Fruit fly (Drosophila melanogaster) whole organism, wandering third instar larva: Measurements from ENCODE around the gene CG6791.

Experiments used
- Abd-B ChIP-seq: fragments of >200 bp; optimal IDR thresholded peaks from 2 replicates; lab custom pipeline; 2017; ENCODE audit warnings: missing biosample characterization, missing genetic modification characterization
- CG32264 ChIP-seq: fragments of 200-800 bp; sonication (Bioruptor generic); optimal IDR thresholded peaks from 2 replicates; lab custom pipeline; 2016; ENCODE audit warnings: missing biosample characterization, missing genetic modification characterization
- CG9705 ChIP-seq: fragments of 200-800 bp; sonication (Bioruptor generic); optimal IDR thresholded peaks from 2 replicates; lab custom pipeline; 2018; ENCODE audit warnings: missing biosample characterization, mild to moderate bottlenecking, missing genetic modification characterization
- CrebA ChIP-seq: fragments of 200-800 bp; sonication (Bioruptor generic); optimal IDR thresholded peaks from 2 replicates; lab custom pipeline; 2016; ENCODE audit warnings: missing biosample characterization, mild to moderate bottlenecking, missing genetic modification characterization, borderline replicate concordance
- Dfd ChIP-seq: fragments of >200 bp; optimal IDR thresholded peaks from 2 replicates; lab custom pipeline; 2017; ENCODE audit warnings: missing biosample characterization, missing genetic modification characterization
- Dif ChIP-seq: fragments of 200-275, 200-300 bp; sonication (Bioruptor generic); optimal IDR thresholded peaks from 2 replicates; lab custom pipeline; 2018; ENCODE audit warnings: missing biosample characterization, missing genetic modification characterization; ENCODE audit not compliant: partially characterized antibody
- GATAd ChIP-seq: sonication (Bioruptor generic); optimal IDR thresholded peaks from 2 replicates; lab custom pipeline; 2016; ENCODE audit warnings: missing biosample characterization, missing genetic modification characterization
- HLH106 ChIP-seq: fragments of 200-800 bp; optimal IDR thresholded peaks from 3 replicates; lab custom pipeline; 2019; ENCODE audit warnings: missing biosample characterization, mild to moderate bottlenecking, missing genetic modification characterization, moderate library complexity
- Hnf4 ChIP-seq: fragments of 200-800 bp; sonication (Bioruptor generic); optimal IDR thresholded peaks from 2 replicates; lab custom pipeline; 2016; ENCODE audit warnings: missing biosample characterization, mild to moderate bottlenecking, missing genetic modification characterization
- Hr78 ChIP-seq: fragments of >200 bp; optimal IDR thresholded peaks from 2 replicates; lab custom pipeline; 2017; ENCODE audit warnings: missing biosample characterization, missing genetic modification characterization
- Hr83 ChIP-seq: fragments of 200-300 bp; sonication (Bioruptor generic); optimal IDR thresholded peaks from 2 replicates; lab custom pipeline; 2016; ENCODE audit warnings: missing biosample characterization, mild to moderate bottlenecking, missing genetic modification characterization, moderate library complexity; ENCODE audit not compliant: poor library complexity, severe bottlenecking
- Jra ChIP-seq: sonication (Bioruptor generic); optimal IDR thresholded peaks from 2 replicates; lab custom pipeline; 2016; ENCODE audit warnings: missing biosample characterization, missing genetic modification characterization
- Mio ChIP-seq: sonication (Bioruptor generic); optimal IDR thresholded peaks from 2 replicates; lab custom pipeline; 2016; ENCODE audit warnings: missing biosample characterization, missing genetic modification characterization
- Myc ChIP-seq: fragments of >200 bp; optimal IDR thresholded peaks from 2 replicates; lab custom pipeline; 2017
- OdsH ChIP-seq: fragments of 200-800 bp; sonication (Bioruptor generic); optimal IDR thresholded peaks from 2 replicates; lab custom pipeline; 2016; ENCODE audit warnings: missing biosample characterization, mild to moderate bottlenecking, missing genetic modification characterization
- Rel ChIP-seq, 2 experiments: fragments of 200-800 bp; sonication (Bioruptor generic) in 1 of 2; optimal IDR thresholded peaks; 2 replicates in 1 of 2; 3 replicates in 1 of 2; lab custom pipeline; 2016 to 2019; ENCODE audit warnings: mild to moderate bottlenecking in 2 of 2, missing biosample characterization in 2 of 2, missing genetic modification characterization in 2 of 2, moderate library complexity in 1 of 2
- Sp1 ChIP-seq: fragments of 200-800 bp; sonication (Bioruptor generic); optimal IDR thresholded peaks from 3 replicates; lab custom pipeline; 2019; ENCODE audit warnings: missing biosample characterization, mild to moderate bottlenecking, missing genetic modification characterization, moderate library complexity
- br ChIP-seq: fragments of 200-800 bp; sonication (Bioruptor generic); optimal IDR thresholded peaks from 2 replicates; lab custom pipeline; 2016; ENCODE audit warnings: missing biosample characterization, missing genetic modification characterization
- brk ChIP-seq: fragments of 200-800 bp; sonication (Bioruptor generic); optimal IDR thresholded peaks from 2 replicates; lab custom pipeline; 2016; ENCODE audit warnings: missing biosample characterization, mild to moderate bottlenecking, missing genetic modification characterization
- dl ChIP-seq, 2 experiments: fragments of 175-275, 200-275 bp in 1 of 2; fragments of 200-275 bp in 1 of 2; sonication (Bioruptor generic); optimal IDR thresholded peaks; lab custom pipeline; 2018; ENCODE audit warnings: mild to moderate bottlenecking in 2 of 2, missing biosample characterization in 2 of 2, missing genetic modification characterization in 2 of 2, moderate library complexity in 2 of 2; ENCODE audit not compliant: partially characterized antibody in 2 of 2, insufficient read depth in 1 of 2
- dmrt93B ChIP-seq: fragments of 200-800 bp; sonication (Bioruptor generic); optimal IDR thresholded peaks from 2 replicates; lab custom pipeline; 2018; ENCODE audit warnings: missing biosample characterization, mild to moderate bottlenecking, missing genetic modification characterization
- dsf ChIP-seq: sonication (Bioruptor generic); optimal IDR thresholded peaks from 2 replicates; lab custom pipeline; 2016; ENCODE audit warnings: missing biosample characterization, missing genetic modification characterization, borderline replicate concordance
- ey ChIP-seq: fragments of 200-800 bp; sonication (Bioruptor generic); optimal IDR thresholded peaks from 2 replicates; lab custom pipeline; 2016; ENCODE audit warnings: missing biosample characterization, missing genetic modification characterization
- foxo ChIP-seq, 2 experiments: fragments of 200-800 bp; sonication (Bioruptor generic); optimal IDR thresholded peaks; 2 replicates in 1 of 2; 3 replicates in 1 of 2; lab custom pipeline; 2016 to 2017; ENCODE audit warnings: missing biosample characterization in 2 of 2, missing genetic modification characterization in 2 of 2
- fru ChIP-seq: fragments of 200-800 bp; sonication (Bioruptor generic); optimal IDR thresholded peaks from 3 replicates; lab custom pipeline; 2016; ENCODE audit warnings: missing biosample characterization, mild to moderate bottlenecking, missing genetic modification characterization
- h ChIP-seq: fragments of 200-800 bp; sonication (Bioruptor generic); optimal IDR thresholded peaks from 3 replicates; lab custom pipeline; 2016; ENCODE audit warnings: missing biosample characterization, mild to moderate bottlenecking, missing genetic modification characterization
- jim ChIP-seq: fragments of 175-275, 200-325 bp; sonication (Bioruptor generic); optimal IDR thresholded peaks from 2 replicates; lab custom pipeline; 2016; ENCODE audit warnings: missing biosample characterization, mild to moderate bottlenecking, missing genetic modification characterization
- lola ChIP-seq: fragments of >200 bp; optimal IDR thresholded peaks from 2 replicates; lab custom pipeline; 2017; ENCODE audit warnings: missing biosample characterization, missing genetic modification characterization
- pan ChIP-seq: fragments of >200 bp; optimal IDR thresholded peaks from 2 replicates; lab custom pipeline; 2017
- psq ChIP-seq: fragments of 200-800 bp; sonication (Bioruptor generic); optimal IDR thresholded peaks from 3 replicates; lab custom pipeline; 2017; ENCODE audit warnings: missing biosample characterization, mild to moderate bottlenecking, missing genetic modification characterization, moderate library complexity
- rgr ChIP-seq: fragments of 200-800 bp; sonication (Bioruptor generic); optimal IDR thresholded peaks from 3 replicates; lab custom pipeline; 2016; ENCODE audit warnings: missing biosample characterization, mild to moderate bottlenecking, missing genetic modification characterization
- sage ChIP-seq: fragments of 200-800 bp; sonication (Bioruptor generic); optimal IDR thresholded peaks from 2 replicates; lab custom pipeline; 2016; ENCODE audit warnings: missing biosample characterization, mild to moderate bottlenecking, missing genetic modification characterization
- sv ChIP-seq: fragments of 200-800 bp; sonication (Bioruptor generic); optimal IDR thresholded peaks from 3 replicates; lab custom pipeline; 2016; ENCODE audit warnings: missing biosample characterization, missing genetic modification characterization
- tai ChIP-seq: sonication (Bioruptor generic); optimal IDR thresholded peaks from 2 replicates; lab custom pipeline; 2016; ENCODE audit warnings: missing biosample characterization, missing genetic modification characterization
- usp ChIP-seq: fragments of >200 bp; optimal IDR thresholded peaks from 2 replicates; lab custom pipeline; 2017; ENCODE audit warnings: missing biosample characterization, missing genetic modification characterization
- woc ChIP-seq: sonication (Bioruptor generic); optimal IDR thresholded peaks from 2 replicates; lab custom pipeline; 2016; ENCODE audit warnings: missing biosample characterization, mild to moderate bottlenecking, missing genetic modification characterization

The CG6791 gene

dm6 chr3R:11618879-11619278 lies 28.9 kb upstream of the CG6791 start:
- no peak for TF ChIP-seq HLH106
- TF ChIP-seq Rel (GFP tag; optimal IDR thresholded peaks at IDR 0.05; lab: Kevin White, UChicago), result no peak
- TF ChIP-seq Rel (tag; optimal IDR thresholded peaks at IDR 0.05; lab: Kevin White, UChicago), result no peak
- no peak for TF ChIP-seq Myc (lab: Kevin White, UChicago)
- TF ChIP-seq dmrt93B (GFP tag; lab: Kevin White, UChicago), result no peak
- TF ChIP-seq br (GFP tag; lab: Kevin White, UChicago), result no peak
- no peak for TF ChIP-seq Hnf4
- TF ChIP-seq h (GFP tag; lab: Kevin White, UChicago), result no peak
- TF ChIP-seq Dfd, result no peak
- TF ChIP-seq brk (GFP tag; lab: Kevin White, UChicago), result no peak
- TF ChIP-seq sv (GFP tag; lab: Kevin White, UChicago), result no peak
- no peak for TF ChIP-seq Hr83
- TF ChIP-seq CrebA, result no peak
- no peak for TF ChIP-seq Dif (GFP tag; lab: Kevin White, UChicago)
- no peak for TF ChIP-seq tai (GFP tag; lab: Kevin White, UChicago)
- no peak for TF ChIP-seq usp (GFP tag; lab: Kevin White, UChicago)
- no peak for TF ChIP-seq Sp1 (GFP tag; lab: Kevin White, UChicago)
- no peak for TF ChIP-seq dsf
- no peak for TF ChIP-seq foxo (GFP tag; optimal IDR thresholded peaks at IDR 0.05; lab: Kevin White, UChicago)
- TF ChIP-seq Mio (GFP tag; lab: Kevin White, UChicago), result no peak
- TF ChIP-seq Hr78 (GFP tag; lab: Kevin White, UChicago), result no peak

- TF ChIP-seq brk (GFP tag; lab: Kevin White, UChicago) (no peak), Abd-B (GFP tag; lab: Kevin White, UChicago) (no peak), OdsH (no peak), dsf (no peak), HLH106 (no peak)
These were observed 27.9 kb upstream of the CG6791 start for dm6 chr3R:11617849-11618248.

DNA sequence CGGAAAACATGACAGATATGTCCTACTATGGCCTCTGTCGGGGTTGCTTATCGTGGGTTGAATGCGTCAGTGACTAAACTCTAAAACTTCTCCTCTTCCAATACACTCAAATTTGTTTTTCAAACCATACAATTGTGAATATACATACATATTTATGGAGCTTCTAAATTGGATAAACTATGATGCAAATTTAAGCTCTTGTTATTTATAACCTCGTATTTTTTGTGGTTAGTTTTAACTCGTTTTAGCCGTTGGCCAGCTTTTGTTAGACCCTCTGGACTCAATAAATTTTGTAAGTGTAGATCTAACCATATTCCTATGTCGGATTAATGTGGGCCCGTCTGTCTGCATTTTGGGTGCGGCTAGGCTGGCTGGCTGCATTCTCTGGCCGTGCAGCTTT lies 27.4 kb upstream of the CG6791 start:
- TF ChIP-seq Mio (GFP tag; lab: Kevin White, UChicago) (no peak), br (GFP tag; lab: Kevin White, UChicago) (no peak)

dm6 chr3R:11616219-11616618 lies 26.3 kb upstream of the CG6791 start:
- no peak for TF ChIP-seq sv (GFP tag; lab: Kevin White, UChicago)
- TF ChIP-seq Mio (GFP tag; lab: Kevin White, UChicago), result no peak
- no peak for TF ChIP-seq br (GFP tag; lab: Kevin White, UChicago)
- no peak for TF ChIP-seq h (GFP tag; lab: Kevin White, UChicago)
- no peak for TF ChIP-seq Abd-B (GFP tag; lab: Kevin White, UChicago)
- TF ChIP-seq psq (GFP tag; lab: Kevin White, UChicago), result no peak
- no peak for TF ChIP-seq woc
- no peak for TF ChIP-seq foxo (GFP tag; optimal IDR thresholded peaks at IDR 0.05; lab: Kevin White, UChicago)
- TF ChIP-seq fru (GFP tag; lab: Kevin White, UChicago), result no peak
- TF ChIP-seq Myc (lab: Kevin White, UChicago), result no peak
- no peak for TF ChIP-seq CrebA
- no peak for TF ChIP-seq rgr (GFP tag; lab: Kevin White, UChicago)
- TF ChIP-seq usp (GFP tag; lab: Kevin White, UChicago), result no peak
- no peak for TF ChIP-seq dl (GFP tag; optimal IDR thresholded peaks at IDR 0.05; lab: Kevin White, UChicago; ENCODE audit: insufficient read depth in 1 of 2, partially characterized antibody in 2 of 2)

dm6 chr3R:11615415-11616104 lies 25.6 kb upstream of the CG6791 start:
- TF ChIP-seq Rel (GFP tag; optimal IDR thresholded peaks at IDR 0.05; lab: Kevin White, UChicago), result no peak
- TF ChIP-seq Rel (tag; optimal IDR thresholded peaks at IDR 0.05; lab: Kevin White, UChicago), result peak; percentile 22
- no peak for TF ChIP-seq Abd-B (GFP tag; lab: Kevin White, UChicago)

- TF ChIP-seq Mio (GFP tag; lab: Kevin White, UChicago), result no peak
- TF ChIP-seq lola (GFP tag; lab: Kevin White, UChicago), result no peak
- no peak for TF ChIP-seq dmrt93B (GFP tag; lab: Kevin White, UChicago)
- no peak for TF ChIP-seq GATAd (GFP tag; lab: Kevin White, UChicago)
- TF ChIP-seq Myc (lab: Kevin White, UChicago), result no peak
- TF ChIP-seq woc, result peak; percentile 29
- no peak for TF ChIP-seq Abd-B (GFP tag; lab: Kevin White, UChicago)
- TF ChIP-seq CG9705, result peak; percentile 26
- TF ChIP-seq foxo (GFP tag; optimal IDR thresholded peaks at IDR 0.05; lab: Kevin White, UChicago), result peak in 1 of 2 experiments; percentile 44
- TF ChIP-seq Dif (GFP tag; lab: Kevin White, UChicago), result no peak
- no peak for TF ChIP-seq dsf
- TF ChIP-seq jim (GFP tag; lab: Kevin White, UChicago), result no peak
- peak; percentile 33 for TF ChIP-seq CG32264
- TF ChIP-seq Hr83, result no peak
- no peak for TF ChIP-seq brk (GFP tag; lab: Kevin White, UChicago)
- TF ChIP-seq Jra, result no peak
- TF ChIP-seq ey (GFP tag; lab: Kevin White, UChicago), result peak; percentile 66
- TF ChIP-seq Dfd, result no peak
- TF ChIP-seq sage (GFP tag; lab: Kevin White, UChicago), result no peak
- no peak for TF ChIP-seq pan (lab: Kevin White, UChicago)
- TF ChIP-seq tai (GFP tag; lab: Kevin White, UChicago), result no peak
- peak; percentile 69 for TF ChIP-seq HLH106
- TF ChIP-seq Hnf4, result peak; percentile 59
These were observed 24.6 kb upstream of the CG6791 start for dm6 chr3R:11614507-11614906.
